Worm (Caenorhabditis elegans) whole organism, L3 larva: ENCODE data around the gene srx-13.

Experiments
- elt-1 ChIP-seq: fragments of 150-350 bp; optimal IDR thresholded peaks from 2 replicates; lab custom pipeline; 2014; ENCODE audit warnings: missing biosample characterization, missing genetic modification characterization
- elt-2 ChIP-seq: sonication (generic microtip); optimal IDR thresholded peaks from 2 replicates; lab custom pipeline; 2016; ENCODE audit warnings: missing genetic modification reagents, mild to moderate bottlenecking, missing genetic modification characterization, missing compliant biosample characterization
- lin-15B ChIP-seq: fragments of 150-350 bp; optimal IDR thresholded peaks from 2 replicates; lab custom pipeline; 2014; ENCODE audit warnings: missing biosample characterization, missing genetic modification characterization
- mdl-1 ChIP-seq: fragments of 150-350 bp; optimal IDR thresholded peaks from 2 replicates; lab custom pipeline; 2014; ENCODE audit warnings: missing biosample characterization, missing genetic modification characterization
- nhr-11 ChIP-seq: fragments of 150-350 bp; optimal IDR thresholded peaks from 2 replicates; lab custom pipeline; 2014; ENCODE audit warnings: missing biosample characterization, missing genetic modification characterization
- nhr-25 ChIP-seq: sonication (generic microtip); optimal IDR thresholded peaks from 2 replicates; lab custom pipeline; 2017; ENCODE audit warnings: missing biosample characterization, missing genetic modification characterization
- nhr-77 ChIP-seq: fragments of 150-350 bp; optimal IDR thresholded peaks from 2 replicates; lab custom pipeline; 2014; ENCODE audit warnings: missing biosample characterization, missing genetic modification characterization
- snpc-4 ChIP-seq: fragments of 150-350 bp; optimal IDR thresholded peaks from 2 replicates; lab custom pipeline; 2014; ENCODE audit warnings: missing biosample characterization, missing genetic modification characterization

- TF ChIP-seq nhr-11 (tag; lab: Kevin White, UChicago): peak; percentile 11
- peak; percentile 8 for TF ChIP-seq lin-15B
- no peak for TF ChIP-seq elt-1 (tag; lab: Kevin White, UChicago)
- no peak for TF ChIP-seq mdl-1
- TF ChIP-seq nhr-25 (tag; lab: Kevin White, UChicago): no peak
- TF ChIP-seq elt-2 (tag; lab: Kevin White, UChicago): peak; percentile 31
- TF ChIP-seq nhr-77: no peak
- TF ChIP-seq snpc-4 (tag; lab: Kevin White, UChicago): no peak
Measured at ce11 chrIV:1067430-1067829, 51.0 kb downstream of the srx-13 start, which contains the start of gene znf-782.
